Fruit fly (Drosophila melanogaster): Measurements from ENCODE around the gene alphaTub67C.

DNA sequence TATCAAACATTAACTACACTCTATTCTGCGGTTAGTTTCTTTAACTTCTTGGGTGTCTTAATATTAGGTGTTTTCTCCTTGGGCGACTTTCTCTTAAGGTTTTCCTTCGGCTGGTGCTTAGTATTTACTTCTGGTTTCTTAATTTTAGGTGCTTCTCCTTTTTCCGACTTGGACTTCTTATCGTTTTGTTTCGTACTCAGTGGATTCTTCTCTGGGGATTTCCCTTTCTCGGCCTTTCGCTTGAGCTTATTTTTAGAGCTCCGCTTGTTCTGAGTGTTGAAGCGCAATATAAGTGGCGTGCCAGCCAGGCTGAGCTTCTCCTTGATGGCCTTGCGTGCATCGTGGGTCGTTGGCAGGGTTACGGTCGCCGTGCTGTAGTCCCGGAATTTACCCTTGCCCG is 36.8 kb downstream of the alphaTub67C start:
- TF ChIP-seq CG3032 (tag; optimal IDR thresholded peaks at IDR 0.05) (no peak), CG8632 (GFP tag; optimal IDR thresholded peaks at IDR 0.05) (no peak), CG6792 (GFP tag; optimal IDR thresholded peaks at IDR 0.05) (no peak), vri (GFP tag; optimal IDR thresholded peaks at IDR 0.05) (no peak), Eip78C (GFP tag) (no peak), CG4318 (GFP tag; optimal IDR thresholded peaks at IDR 0.05) (no peak), acj6 (GFP tag; optimal IDR thresholded peaks at IDR 0.05) (no peak), CG10631 (GFP tag; optimal IDR thresholded peaks at IDR 0.05) (no peak), Hr39 (GFP tag; optimal IDR thresholded peaks at IDR 0.05) (no peak), Lpt (GFP tag; optimal IDR thresholded peaks at IDR 0.05) (no peak)

All from whole organism, prepupa.